Fruit fly (Drosophila melanogaster): ENCODE measurements around the gene Hel25E.

- no peak for TF ChIP-seq CG32121 (GFP tag; IDR thresholded peaks at IDR 0.05)
- no peak for TF ChIP-seq EcR (GFP tag; optimal IDR thresholded peaks at IDR 0.05)
- no peak for TF ChIP-seq CG10348 (GFP tag; IDR thresholded peaks at IDR 0.05)
- TF ChIP-seq Snoo (tag; optimal IDR thresholded peaks at IDR 0.05): no peak
- TF ChIP-seq CG13204 (GFP tag; optimal IDR thresholded peaks at IDR 0.05): no peak
- no peak for TF ChIP-seq CG15710 (tag; optimal IDR thresholded peaks at IDR 0.05)
- no peak for TF ChIP-seq CG8159 (tag; optimal IDR thresholded peaks at IDR 0.05)
- no peak for TF ChIP-seq CG34367 (tag; optimal IDR thresholded peaks at IDR 0.05)
Measured at dm6 chr2L:5539034-5539433, 3.1 kb downstream of the Hel25E start, which contains the start of gene CG14015.
